Worm (Caenorhabditis elegans): ENCODE measurements around the gene F22F7.7.

DNA sequence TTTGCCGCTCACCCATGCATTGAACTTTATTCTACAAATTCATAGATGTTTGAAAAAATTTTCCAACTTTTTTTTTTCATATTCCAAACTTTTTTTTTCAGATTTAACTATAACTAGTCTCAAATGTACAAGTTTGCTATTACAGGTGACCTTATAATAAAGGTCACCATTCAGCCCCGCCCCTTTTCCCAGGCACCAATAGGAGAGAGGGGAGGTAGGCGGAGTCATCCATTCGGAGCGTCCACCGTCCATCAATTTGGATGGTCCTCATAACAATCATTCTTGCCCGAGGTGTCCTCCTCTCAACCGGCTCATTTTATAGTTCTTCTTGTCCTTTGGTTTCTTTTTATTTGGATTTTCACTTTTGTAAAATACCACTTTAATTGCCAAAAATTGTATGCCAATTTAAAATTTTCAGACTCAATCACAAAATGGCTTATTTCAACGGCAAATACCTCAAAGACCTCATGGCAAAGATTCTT is 48.1 kb upstream of the F22F7.7 start, which contains the start of gene Y5H2B.3:
- no peak for TF ChIP-seq nhr-12 (tag; optimal IDR thresholded peaks at IDR 0.05)
- no peak for TF ChIP-seq ceh-82 (tag; optimal IDR thresholded peaks at IDR 0.05)
- no peak for TF ChIP-seq lin-11 (tag; optimal IDR thresholded peaks at IDR 0.05)
- no peak for TF ChIP-seq ztf-11 (tag; optimal IDR thresholded peaks at IDR 0.05)
- no peak for TF ChIP-seq ZK546.5 (tag; optimal IDR thresholded peaks at IDR 0.05)
- no peak for TF ChIP-seq nhr-10 (tag; optimal IDR thresholded peaks at IDR 0.05)
- TF ChIP-seq ceh-16 (tag; optimal IDR thresholded peaks at IDR 0.05), result no peak
- no peak for TF ChIP-seq crh-2 (tag; optimal IDR thresholded peaks at IDR 0.05)
- no peak for TF ChIP-seq ama-1 (optimal IDR thresholded peaks at IDR 0.05)

Measured in whole organism, L2 larva.